Fruit fly (Drosophila melanogaster): ENCODE results near the gene CG11698.

DNA sequence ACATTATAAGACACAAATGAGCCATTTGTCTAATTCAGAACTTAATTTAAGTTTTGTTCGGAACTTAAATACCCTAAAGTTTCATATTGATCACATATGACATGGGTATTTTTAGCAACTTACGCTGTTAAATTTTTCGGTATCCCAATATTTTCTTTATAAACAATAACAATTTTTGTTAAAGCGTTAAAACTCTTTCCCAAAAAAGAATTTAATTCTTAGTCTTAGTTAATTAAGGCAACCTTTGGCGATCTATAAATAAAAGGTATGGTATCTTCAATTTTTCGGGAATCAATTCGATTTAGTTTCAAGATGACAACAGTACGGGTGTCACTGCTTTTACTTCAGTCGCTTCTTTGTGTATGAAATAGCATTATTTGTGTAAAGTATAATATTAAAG lies 21.0 kb upstream of the CG11698 start, which contains the start of gene CG31464:
- TF ChIP-seq CG8478 (optimal IDR thresholded peaks at IDR 0.05) (no peak), pan (optimal IDR thresholded peaks at IDR 0.05) (no peak), usp (GFP tag; optimal IDR thresholded peaks at IDR 0.05) (no peak), Dll (optimal IDR thresholded peaks at IDR 0.05) (no peak), psq (optimal IDR thresholded peaks at IDR 0.05) (no peak), EcR (GFP tag; optimal IDR thresholded peaks at IDR 0.05) (no peak)
